Fruit fly (Drosophila melanogaster): ENCODE measurements around the gene Eip78C.
A peak's percentile ranks its signal among the peaks of the same experiment; 100 is the strongest.

The Eip78C gene

DNA sequence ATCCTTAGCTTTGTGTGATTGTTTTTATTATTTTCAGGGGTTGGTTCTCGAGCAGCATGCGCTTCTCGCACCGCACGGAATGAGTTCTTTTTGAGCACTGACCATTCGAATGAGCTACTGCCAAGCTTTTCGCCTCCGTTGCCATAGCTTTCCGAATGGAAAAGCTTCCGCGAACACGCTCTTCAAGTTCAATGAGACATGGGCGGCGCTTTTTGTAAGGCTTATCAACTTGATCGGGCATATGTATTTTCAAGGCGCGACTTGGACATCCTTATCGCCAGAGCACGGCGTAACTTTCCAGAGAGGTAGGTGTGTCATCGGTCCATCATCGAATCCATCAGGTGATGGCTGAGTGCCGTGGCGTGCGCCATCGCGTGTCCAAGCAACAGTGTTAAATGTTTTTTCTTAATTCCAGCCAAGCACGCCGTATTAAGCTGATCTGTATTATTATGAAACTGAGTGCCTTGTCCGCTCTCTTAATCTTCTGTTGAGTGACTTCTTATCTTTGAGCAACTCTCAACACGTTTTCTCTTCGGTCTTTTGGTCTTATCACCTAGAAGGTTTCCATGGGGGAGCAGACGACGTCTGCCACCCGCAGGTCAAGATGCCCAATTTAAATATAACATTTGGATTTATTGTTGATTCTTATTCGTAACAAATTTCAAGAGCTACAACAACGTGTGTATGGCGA lies 53.6 kb downstream of the Eip78C start, which contains the start of gene AcCoAS (continued):
- TF ChIP-seq CG8089 (GFP tag; optimal IDR thresholded peaks at IDR 0.05), result no peak
- no peak for TF ChIP-seq sim (GFP tag; IDR thresholded peaks at IDR 0.05)
- peak; percentile 8 for TF ChIP-seq tx (GFP tag; optimal IDR thresholded peaks at IDR 0.05)
- peak; percentile 27 for TF ChIP-seq CG7839 (tag; optimal IDR thresholded peaks at IDR 0.05)
- peak; percentile 13 for TF ChIP-seq jumu (GFP tag; optimal IDR thresholded peaks at IDR 0.05)
- TF ChIP-seq Blimp-1 (GFP tag; optimal IDR thresholded peaks at IDR 0.05), result peak; percentile 1

DNA sequence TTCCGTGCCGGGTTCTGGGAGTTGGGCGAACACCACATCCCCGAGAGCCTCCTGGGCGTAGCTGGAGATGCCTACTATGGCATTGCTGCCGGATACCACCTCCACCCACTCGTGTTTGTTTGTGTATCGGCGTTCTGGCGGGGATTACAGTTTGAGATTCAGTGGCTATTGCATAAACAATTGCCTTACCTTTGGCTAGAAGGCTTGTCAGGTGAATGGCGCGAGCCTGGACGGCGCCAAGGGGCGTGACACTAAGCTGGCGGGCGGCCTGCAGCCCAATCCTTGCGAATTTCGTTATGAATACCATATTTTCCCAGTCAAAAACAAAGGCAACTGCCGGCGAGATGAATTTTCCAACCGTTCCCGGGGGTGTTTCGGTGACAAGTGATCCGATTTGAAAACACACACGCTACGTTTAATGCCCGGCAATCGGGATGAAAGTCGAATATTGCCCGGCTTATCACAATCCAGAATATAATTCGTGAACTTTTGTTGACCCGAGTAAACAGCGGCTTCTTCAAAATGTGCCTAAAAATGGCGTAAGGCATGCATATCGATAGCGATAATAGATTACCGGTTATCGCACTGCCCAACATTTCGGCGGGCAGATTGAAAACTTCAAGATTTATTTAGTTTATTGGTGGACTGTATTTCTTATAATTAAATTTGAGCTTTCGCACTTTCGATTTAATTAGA lies 54.7 kb downstream of the Eip78C start, which contains the start of gene ppl:
Gene ppl, minus strand, starts transcription at position 511 of the 696 bp plus-strand sequence.
- TF ChIP-seq CG15011 (GFP tag; optimal IDR thresholded peaks at IDR 0.05), result no peak
- peak; percentile 23 for TF ChIP-seq CG6854 (GFP tag; optimal IDR thresholded peaks at IDR 0.05)
- 0 out of 3 replicates have a peak, but pooled peaks have one; percentile 30 for TF ChIP-seq CG7963 (GFP tag; IDR thresholded peaks at IDR 0.05; ENCODE audit: partially characterized antibody)
- TF ChIP-seq CG13775 (GFP tag; optimal IDR thresholded peaks at IDR 0.05), result no peak
- no peak for TF ChIP-seq tgo (GFP tag; IDR thresholded peaks at IDR 0.05)
- no peak for TF ChIP-seq Atf-2 (GFP tag; optimal IDR thresholded peaks at IDR 0.05)
- TF ChIP-seq CG5180 (GFP tag; optimal IDR thresholded peaks at IDR 0.05), result no peak
- no peak for TF ChIP-seq dmrt11E (tag; optimal IDR thresholded peaks at IDR 0.05)
- no peak for TF ChIP-seq sc (optimal IDR thresholded peaks at IDR 0.05)
- TF ChIP-seq sc (GFP tag; optimal IDR thresholded peaks at IDR 0.05), result no peak
- peak; percentile 7 for TF ChIP-seq CG15601 (tag; optimal IDR thresholded peaks at IDR 0.05)
- TF ChIP-seq CG12769 (tag; optimal IDR thresholded peaks at IDR 0.05), result peak; percentile 32
- TF ChIP-seq CG1602 (GFP tag; optimal IDR thresholded peaks at IDR 0.05), result no peak
- peak in 1 of 2 experiments; percentile 81 for TF ChIP-seq Pdp1 (GFP tag; optimal IDR thresholded peaks at IDR 0.05)
- TF ChIP-seq Drgx (GFP tag; IDR thresholded peaks at IDR 0.05), result no peak
- no peak for TF ChIP-seq ems (GFP tag; optimal IDR thresholded peaks at IDR 0.05)
- TF ChIP-seq hkb (optimal IDR thresholded peaks at IDR 0.05), result peak; percentile 8
- TF ChIP-seq hkb (GFP tag; IDR thresholded peaks at IDR 0.05), result peak; percentile 32; the same call in 1 of the 2 replicates
- no peak for TF ChIP-seq ab (GFP tag; optimal IDR thresholded peaks at IDR 0.05)
- peak; percentile 87 for TF ChIP-seq pzg (GFP tag; optimal IDR thresholded peaks at IDR 0.05)
- no peak for TF ChIP-seq croc (GFP tag; conservative IDR thresholded peaks at IDR 0.05)
- TF ChIP-seq CG4730 (GFP tag; IDR thresholded peaks at IDR 0.05), result no peak
- no peak for TF ChIP-seq CG7556 (GFP tag; optimal IDR thresholded peaks at IDR 0.05)
- peak in 1 of 2 experiments; percentile 99 for TF ChIP-seq Hr78 (GFP tag; optimal IDR thresholded peaks at IDR 0.05)
- TF ChIP-seq klu (GFP tag; IDR thresholded peaks at IDR 0.05), result no peak
- TF ChIP-seq tup (GFP tag; optimal IDR thresholded peaks at IDR 0.05), result no peak
- TF ChIP-seq Ravus (GFP tag; IDR thresholded peaks at IDR 0.05), result no peak
- TF ChIP-seq CG8478 (optimal IDR thresholded peaks at IDR 0.05), result no peak
- peak; percentile 17 for TF ChIP-seq CG2712 (tag; optimal IDR thresholded peaks at IDR 0.05)
- peak; percentile 48; the same call in 2 of the 3 replicates for TF ChIP-seq Doc3 (GFP tag; IDR thresholded peaks at IDR 0.05; ENCODE audit: partially characterized antibody)
- TF ChIP-seq Sin3A (optimal IDR thresholded peaks at IDR 0.05), result peak; percentile 28
- TF ChIP-seq CG11456 (GFP tag; IDR thresholded peaks at IDR 0.05), result no peak
- TF ChIP-seq CG9932 (GFP tag; IDR thresholded peaks at IDR 0.05), result no peak
- TF ChIP-seq CG9797 (GFP tag; optimal IDR thresholded peaks at IDR 0.05), result peak; percentile 51
- peak; percentile 9 for TF ChIP-seq CG12659 (GFP tag; optimal IDR thresholded peaks at IDR 0.05)
- TF ChIP-seq CG12155 (GFP tag; optimal IDR thresholded peaks at IDR 0.05), result no peak
- no peak for TF ChIP-seq bab2 (GFP tag; optimal IDR thresholded peaks at IDR 0.05)
- no peak for TF ChIP-seq zfh1 (GFP tag; IDR thresholded peaks at IDR 0.05)
- TF ChIP-seq Lpt (GFP tag; optimal IDR thresholded peaks at IDR 0.05), result no peak
- peak; percentile 37; the same call in 1 of the 2 replicates for TF ChIP-seq tna (GFP tag; IDR thresholded peaks at IDR 0.05; ENCODE audit: partially characterized antibody)
- peak; percentile 61 for TF ChIP-seq BEAF-32 (GFP tag; optimal IDR thresholded peaks at IDR 0.05)
- peak; percentile 9 for TF ChIP-seq CG17186 (GFP tag; optimal IDR thresholded peaks at IDR 0.05)

Data from whole organism, embryonic.